Fruit fly (Drosophila melanogaster): ENCODE results near the gene CG43867.

DNA sequence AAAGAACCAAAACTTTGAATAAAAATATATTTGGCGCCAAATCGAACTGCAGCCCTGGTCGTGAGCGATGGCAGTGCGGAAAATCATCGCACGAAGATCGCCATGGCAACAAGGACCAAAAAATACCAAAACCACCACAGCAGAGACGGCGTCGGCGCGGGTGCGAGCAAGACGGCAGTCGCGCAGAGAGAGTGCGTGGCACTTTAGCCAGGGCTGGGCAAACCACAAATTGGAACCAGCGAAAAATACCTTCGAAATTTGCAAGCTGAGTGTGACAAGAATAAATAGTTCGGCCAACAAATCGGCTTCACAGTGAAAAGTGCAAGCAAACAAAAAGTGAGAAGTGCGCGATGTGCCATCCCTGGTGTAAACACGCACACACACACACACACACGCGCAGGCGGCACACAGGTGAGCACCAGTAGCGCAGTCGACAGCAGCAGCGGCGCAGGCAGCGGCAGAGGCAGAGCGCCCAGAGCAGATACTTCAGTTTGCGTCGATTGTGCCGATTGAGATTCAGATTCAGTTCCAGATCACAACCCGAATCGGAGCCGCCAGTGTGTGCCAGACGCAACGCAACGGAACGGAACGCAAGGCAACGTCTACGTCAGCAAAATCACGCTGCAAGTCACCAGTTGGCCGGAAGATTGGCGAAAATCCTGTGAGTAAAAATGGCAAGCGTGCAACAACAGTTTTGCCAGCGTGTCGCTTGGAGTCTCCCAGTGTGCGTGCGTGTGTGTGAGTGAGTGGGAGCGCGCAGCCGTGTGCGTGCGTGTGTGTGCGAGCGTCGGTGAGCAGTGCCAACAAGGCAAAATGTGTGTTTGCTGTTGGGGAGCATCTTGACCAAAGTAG is 7.5 kb upstream of the CG43867 start, which contains the start of gene TRAM:
- TF ChIP-seq h (optimal IDR thresholded peaks at IDR 0.05) (no peak), insv (optimal IDR thresholded peaks at IDR 0.05) (no peak)
